Worm (Caenorhabditis elegans) whole organism, young adult: ENCODE results near the gene F56F11.4.

Experiments used
- D2030.7 ChIP-seq: fragments of 200-800 bp; sonication (Bioruptor generic); IDR thresholded peaks from 2 replicates; pipeline ENCODE4 v1.3.6; 2022; ENCODE audit warnings: missing genetic modification reagents, missing genetic modification characterization, missing compliant biosample characterization
- Y56A3A.18 ChIP-seq: fragments of 200-800 bp; sonication (Bioruptor generic); IDR thresholded peaks from 2 replicates; pipeline ENCODE4 v1.3.6; 2022; ENCODE audit warnings: missing genetic modification reagents, missing genetic modification characterization, missing compliant biosample characterization
- ZK185.1 ChIP-seq: sonication (generic microtip); optimal IDR thresholded peaks from 2 replicates; lab custom pipeline; 2016; ENCODE audit warnings: mild to moderate bottlenecking, missing genetic modification characterization, missing compliant biosample characterization; ENCODE audit not compliant: poor library complexity, severe bottlenecking
- ama-1 ChIP-seq, 3 experiments: fragments of 150-350 bp in 1 of 3; sonication (generic microtip) in 2 of 3; optimal IDR thresholded peaks; 2 replicates each; lab custom pipeline; 2014 to 2018; ENCODE audit warnings: missing biosample characterization in 2 of 3, missing genetic modification characterization in 2 of 3, missing genetic modification reagents in 2 of 3
- cebp-1 ChIP-seq, 2 experiments: fragments of 200-800 bp in 1 of 2; sonication (Bioruptor generic) in 1 of 2; sonication (generic microtip) in 1 of 2; IDR thresholded peaks in 1 of 2; optimal IDR thresholded peaks in 1 of 2; 2 replicates each; pipeline versions ENCODE4 v1.3.6 to Lab custom; 2017 to 2022; ENCODE audit warnings: missing compliant biosample characterization in 2 of 2, missing genetic modification characterization in 2 of 2, mild to moderate bottlenecking in 1 of 2, missing genetic modification reagents in 1 of 2, moderate library complexity in 1 of 2
- ceh-79 ChIP-seq: sonication (generic microtip); optimal IDR thresholded peaks from 2 replicates; lab custom pipeline; 2017; ENCODE audit warnings: mild to moderate bottlenecking, missing genetic modification characterization, missing compliant biosample characterization
- hrde-1 ChIP-seq: sonication (generic microtip); optimal IDR thresholded peaks from 2 replicates; lab custom pipeline; 2016; ENCODE audit warnings: missing genetic modification characterization, mild to moderate bottlenecking, missing compliant biosample characterization, moderate library complexity, missing genotype, missing genetic modification reagents, borderline replicate concordance
- lin-54 ChIP-seq: fragments of 200-800 bp; sonication (Bioruptor generic); optimal IDR thresholded peaks from 2 replicates; lab custom pipeline; 2018; ENCODE audit warnings: mild to moderate bottlenecking, missing genetic modification characterization, missing compliant biosample characterization
- rec-8 ChIP-seq, 2 experiments: sonication (generic microtip); optimal IDR thresholded peaks; 2 replicates each; lab custom pipeline; 2016; ENCODE audit warnings: mild to moderate bottlenecking in 2 of 2, missing genetic modification characterization in 2 of 2, missing genetic modification reagents in 2 of 2, missing genotype in 2 of 2, missing biosample characterization in 1 of 2, missing compliant biosample characterization in 1 of 2, moderate library complexity in 1 of 2
- snpc-3.4 ChIP-seq: sonication (generic microtip); optimal IDR thresholded peaks from 2 replicates; lab custom pipeline; 2017; ENCODE audit warnings: missing genetic modification characterization, mild to moderate bottlenecking, missing compliant biosample characterization, antibody characterized with exemption, moderate library complexity, missing genotype, missing genetic modification reagents
- snpc-4 ChIP-seq, 5 experiments: fragments of 150-350 bp in 1 of 5; sonication (generic microtip) in 4 of 5; optimal IDR thresholded peaks; 2 replicates each; lab custom pipeline; 2014 to 2018; ENCODE audit warnings: missing genetic modification characterization in 5 of 5, missing biosample characterization in 3 of 5, antibody characterized with exemption in 2 of 5, mild to moderate bottlenecking in 2 of 5, missing compliant biosample characterization in 2 of 5, missing genotype in 2 of 5, moderate library complexity in 2 of 5, missing genetic modification reagents in 1 of 5
- tlf-1 ChIP-seq: fragments of 200-800 bp; sonication (Bioruptor generic); optimal IDR thresholded peaks from 2 replicates; lab custom pipeline; 2018; ENCODE audit warnings: mild to moderate bottlenecking, missing genetic modification characterization, missing compliant biosample characterization
- unc-62 ChIP-seq: fragments of 150-350 bp; optimal IDR thresholded peaks from 2 replicates; lab custom pipeline; 2014; ENCODE audit warnings: missing biosample characterization, missing genetic modification reagents, missing genetic modification characterization
- ztf-18 ChIP-seq: sonication (generic microtip); optimal IDR thresholded peaks from 2 replicates; lab custom pipeline; 2016; ENCODE audit warnings: missing genotype, mild to moderate bottlenecking, missing genetic modification characterization, missing compliant biosample characterization

ce11 chrIII:2818980-2819379 is 37.0 kb upstream of the F56F11.4 start, which contains the start of gene pipp-4P:
- TF ChIP-seq rec-8 (tag; optimal IDR thresholded peaks at IDR 0.05; lab: Kevin White, UChicago) = no peak
- no peak for TF ChIP-seq ama-1 (optimal IDR thresholded peaks at IDR 0.05; lab: Kevin White, UChicago)
- TF ChIP-seq ama-1 (GFP tag; optimal IDR thresholded peaks at IDR 0.05; lab: Kevin White, UChicago) = no peak
- TF ChIP-seq ztf-18 (tag; lab: Kevin White, UChicago) = no peak
- TF ChIP-seq snpc-4 (GFP tag; optimal IDR thresholded peaks at IDR 0.05; lab: Kevin White, UChicago) = no peak
- TF ChIP-seq snpc-4 (tag; optimal IDR thresholded peaks at IDR 0.05; lab: Kevin White, UChicago) = no peak
- no peak for TF ChIP-seq unc-62
- no peak for TF ChIP-seq snpc-3.4 (tag; lab: Kevin White, UChicago)
- TF ChIP-seq cebp-1 (GFP tag; IDR thresholded peaks at IDR 0.05; lab: Robert Waterston, UW) = no peak
- no peak for TF ChIP-seq cebp-1 (tag; optimal IDR thresholded peaks at IDR 0.05; lab: Kevin White, UChicago)
- no peak for TF ChIP-seq tlf-1 (GFP tag; lab: Kevin White, UChicago)
- TF ChIP-seq ZK185.1 (tag; lab: Kevin White, UChicago) = no peak
- no peak for TF ChIP-seq D2030.7
- no peak for TF ChIP-seq ceh-79 (tag; lab: Kevin White, UChicago)
- no peak for TF ChIP-seq lin-54 (GFP tag; lab: Kevin White, UChicago)
- no peak for TF ChIP-seq hrde-1 (tag; lab: Kevin White, UChicago)
- no peak for TF ChIP-seq Y56A3A.18 (GFP tag; lab: Robert Waterston, UW)
